Worm (Caenorhabditis elegans): Measurements from ENCODE around the gene C15C8.5.

Gene C15C8.5

DNA sequence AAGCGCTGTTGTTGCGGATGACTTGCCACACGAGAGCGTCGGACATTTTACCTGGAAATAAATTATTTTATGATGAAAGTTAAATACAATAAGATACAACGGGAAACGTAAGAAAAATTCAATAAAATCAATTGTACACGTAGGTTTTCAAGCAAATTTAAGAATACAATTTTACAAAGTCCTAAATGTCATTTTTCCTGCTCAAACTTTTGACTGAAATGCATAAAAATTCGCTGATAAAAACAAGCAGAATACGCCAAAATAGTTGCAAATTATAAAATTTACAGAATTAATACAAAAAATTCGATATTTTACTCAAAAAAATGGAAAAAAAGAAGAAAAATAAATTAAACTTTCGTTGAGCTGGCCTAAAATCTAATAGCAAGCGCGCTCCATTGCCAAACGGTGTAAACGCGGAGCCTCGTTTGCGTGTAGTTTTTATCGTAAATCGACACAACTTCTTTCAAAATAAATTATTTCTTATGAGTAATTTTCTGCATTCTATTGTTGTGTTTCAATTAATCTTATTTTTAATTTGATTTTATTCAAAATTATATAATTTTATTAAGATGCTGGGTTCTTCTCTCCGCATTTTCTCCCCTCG lies 19.6 kb upstream of the C15C8.5 start, which contains the start of the genes rpl-28 and mrpl-49 (continued):
- TF ChIP-seq pqm-1 (tag; optimal IDR thresholded peaks at IDR 0.05) = peak; percentile 68
- TF ChIP-seq nhr-12 (tag; optimal IDR thresholded peaks at IDR 0.05) = no peak
- TF ChIP-seq aly-2 (tag; optimal IDR thresholded peaks at IDR 0.05) = no peak
- TF ChIP-seq pha-4 (tag; optimal IDR thresholded peaks at IDR 0.05) = peak; percentile 98
- TF ChIP-seq ama-1 (optimal IDR thresholded peaks at IDR 0.05) = peak; percentile 4
- peak; percentile 89 for TF ChIP-seq nfya-1 (tag; optimal IDR thresholded peaks at IDR 0.05; ENCODE audit: insufficient read depth)
- no peak for TF ChIP-seq nhr-237 (tag; optimal IDR thresholded peaks at IDR 0.05)
- TF ChIP-seq unc-39 (tag; optimal IDR thresholded peaks at IDR 0.05) = no peak
- no peak for TF ChIP-seq mdl-1 (tag; optimal IDR thresholded peaks at IDR 0.05)
- no peak for TF ChIP-seq elt-3 (tag; optimal IDR thresholded peaks at IDR 0.05)

DNA sequence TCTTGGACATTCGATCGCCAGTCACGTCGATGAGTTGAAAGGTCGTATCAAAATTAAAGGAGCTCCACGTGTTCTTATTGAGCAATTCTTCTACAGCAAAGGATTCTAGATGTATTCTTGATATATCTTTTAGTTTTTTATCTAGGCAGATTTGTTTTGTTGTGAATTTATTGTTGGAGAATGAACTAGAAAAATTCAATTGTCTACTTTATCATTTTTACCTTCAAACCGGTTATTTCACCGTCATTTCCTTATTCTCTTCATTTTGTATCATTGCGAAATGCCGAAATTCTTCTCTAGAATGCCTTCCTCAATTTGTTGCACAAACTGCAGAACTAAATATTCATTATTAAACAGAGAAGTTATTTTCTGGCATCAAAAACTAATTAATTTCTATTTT lies 18.6 kb upstream of the C15C8.5 start, which contains the start of gene R11D1.10:
Gene R11D1.10, plus strand, starts transcription at position 301 of the 400 bp plus-strand sequence.
- TF ChIP-seq ceh-82 (tag; optimal IDR thresholded peaks at IDR 0.05) = no peak
- no peak for TF ChIP-seq egl-5 (tag; optimal IDR thresholded peaks at IDR 0.05)
- no peak for TF ChIP-seq nhr-67 (tag; optimal IDR thresholded peaks at IDR 0.05)
- TF ChIP-seq ama-1 (optimal IDR thresholded peaks at IDR 0.05) = no peak
- no peak for TF ChIP-seq elt-3 (tag; optimal IDR thresholded peaks at IDR 0.05)
- no peak for TF ChIP-seq hmg-11 (tag; optimal IDR thresholded peaks at IDR 0.05)
- TF ChIP-seq snpc-4 (tag; optimal IDR thresholded peaks at IDR 0.05) = no peak
- no peak for TF ChIP-seq eor-1 (tag; optimal IDR thresholded peaks at IDR 0.05)
- TF ChIP-seq zag-1 (tag; optimal IDR thresholded peaks at IDR 0.05) = no peak
- no peak for TF ChIP-seq pha-4 (tag; optimal IDR thresholded peaks at IDR 0.05)
- TF ChIP-seq nhr-25 (tag; optimal IDR thresholded peaks at IDR 0.05) = no peak
- no peak for TF ChIP-seq ceh-28 (tag; optimal IDR thresholded peaks at IDR 0.05)
- TF ChIP-seq fkh-2 (tag; optimal IDR thresholded peaks at IDR 0.05) = no peak
- no peak for TF ChIP-seq fkh-10 (GFP tag; optimal IDR thresholded peaks at IDR 0.05)
- no peak for TF ChIP-seq nhr-237 (tag; optimal IDR thresholded peaks at IDR 0.05)
- no peak for TF ChIP-seq pqm-1 (tag; optimal IDR thresholded peaks at IDR 0.05)

DNA sequence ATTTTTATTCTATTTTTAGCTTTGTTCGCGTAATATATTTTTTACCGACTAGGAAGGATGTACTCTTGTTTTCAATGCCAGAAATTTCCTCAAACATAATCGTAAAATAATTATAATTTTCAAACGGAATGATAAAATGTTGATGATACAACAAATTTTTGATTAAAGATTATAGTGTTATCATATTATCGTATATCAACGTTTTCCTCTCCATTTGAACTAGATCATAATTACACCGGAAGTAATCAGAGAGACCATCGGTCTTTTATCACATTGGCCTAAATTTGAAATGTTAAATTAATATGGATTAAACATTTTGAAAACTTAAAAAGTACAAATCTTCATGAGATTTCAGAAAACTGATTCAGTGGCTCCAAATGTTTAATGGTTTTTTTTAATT lies 15.1 kb upstream of the C15C8.5 start:
- TF ChIP-seq lin-15B (tag; optimal IDR thresholded peaks at IDR 0.05) = no peak
- no peak for TF ChIP-seq skn-1 (tag; optimal IDR thresholded peaks at IDR 0.05)
- no peak for TF ChIP-seq ZK546.5 (tag; optimal IDR thresholded peaks at IDR 0.05)
- TF ChIP-seq nhr-77 (tag; optimal IDR thresholded peaks at IDR 0.05) = no peak
- no peak for TF ChIP-seq daf-12 (tag; optimal IDR thresholded peaks at IDR 0.05)
- TF ChIP-seq fkh-10 (GFP tag; optimal IDR thresholded peaks at IDR 0.05) = no peak
- TF ChIP-seq pqm-1 (tag; optimal IDR thresholded peaks at IDR 0.05) = peak; percentile 77
- no peak for TF ChIP-seq ztf-4 (tag; optimal IDR thresholded peaks at IDR 0.05)
- TF ChIP-seq fkh-2 (tag; optimal IDR thresholded peaks at IDR 0.05) = no peak
- TF ChIP-seq pha-4 (tag; optimal IDR thresholded peaks at IDR 0.05) = peak; percentile 23
- TF ChIP-seq mml-1 (tag; optimal IDR thresholded peaks at IDR 0.05) = no peak
- no peak for TF ChIP-seq lsy-12 (tag; optimal IDR thresholded peaks at IDR 0.05)
- TF ChIP-seq mdl-1 (tag; optimal IDR thresholded peaks at IDR 0.05) = no peak
- TF ChIP-seq sea-2 (GFP tag; optimal IDR thresholded peaks at IDR 0.05) = no peak
- no peak for TF ChIP-seq elt-3 (tag; optimal IDR thresholded peaks at IDR 0.05)
- no peak for TF ChIP-seq ceh-28 (tag; optimal IDR thresholded peaks at IDR 0.05)
- TF ChIP-seq zag-1 (tag; optimal IDR thresholded peaks at IDR 0.05) = no peak
- TF ChIP-seq eor-1 (tag; optimal IDR thresholded peaks at IDR 0.05) = no peak
- TF ChIP-seq nhr-76 (tag; optimal IDR thresholded peaks at IDR 0.05) = no peak
- TF ChIP-seq nfya-1 (tag; optimal IDR thresholded peaks at IDR 0.05; ENCODE audit: insufficient read depth) = no peak
- no peak for TF ChIP-seq snpc-4 (tag; optimal IDR thresholded peaks at IDR 0.05)
- TF ChIP-seq R02D3.7 (tag; optimal IDR thresholded peaks at IDR 0.05) = no peak
- peak; percentile 87 for TF ChIP-seq elt-2 (tag; optimal IDR thresholded peaks at IDR 0.05)
- TF ChIP-seq tbx-2 (tag; optimal IDR thresholded peaks at IDR 0.05) = no peak
- TF ChIP-seq ztf-11 (tag; optimal IDR thresholded peaks at IDR 0.05) = no peak
- no peak for TF ChIP-seq nhr-25 (tag; optimal IDR thresholded peaks at IDR 0.05)

DNA sequence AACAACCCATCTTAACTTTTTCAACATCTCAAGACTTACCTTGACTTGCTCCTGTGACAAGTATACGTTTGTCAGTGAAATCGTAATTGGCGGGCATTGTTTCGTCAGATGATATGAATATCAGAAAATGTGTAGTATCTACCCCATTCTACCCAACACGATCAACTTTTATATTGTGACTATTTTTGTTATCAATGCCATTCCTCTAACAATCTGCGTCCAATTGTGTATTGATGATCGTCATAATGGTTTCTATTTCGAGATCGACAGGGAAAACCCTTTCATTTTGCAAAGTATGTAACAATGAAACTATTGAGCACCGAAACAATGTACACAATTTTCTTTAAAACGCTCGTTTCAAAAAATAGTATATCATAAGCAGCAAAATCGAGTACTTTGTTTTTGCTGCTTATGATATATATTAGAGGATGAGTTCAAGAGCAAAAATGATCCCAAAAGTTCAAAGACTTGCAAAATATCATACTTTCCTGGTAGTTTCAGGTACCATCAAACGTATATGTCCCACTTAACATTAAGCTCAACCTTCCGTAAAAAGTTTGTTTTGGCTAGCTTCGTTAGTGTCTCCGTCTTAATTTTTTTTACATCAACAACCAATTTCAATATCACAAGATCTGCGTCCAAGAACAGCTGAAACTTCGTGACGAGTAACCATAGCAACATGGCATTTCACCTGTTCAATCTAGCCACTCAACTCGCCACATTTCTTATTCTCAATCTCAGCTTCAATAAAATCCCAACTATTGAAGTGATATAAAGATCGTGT lies 14.2 kb upstream of the C15C8.5 start, which contains the start of the genes dhs-21 and xbx-9:
Gene dhs-21, minus strand, starts transcription at position 181 of the 784 bp plus-strand sequence.
Gene xbx-9, plus strand, starts transcription at position 734 of the 784 bp plus-strand sequence.
- TF ChIP-seq elt-1 (tag; optimal IDR thresholded peaks at IDR 0.05) (no peak), pha-4 (tag; optimal IDR thresholded peaks at IDR 0.05) (peak; percentile 12), nhr-11 (tag; optimal IDR thresholded peaks at IDR 0.05) (no peak), unc-39 (tag; optimal IDR thresholded peaks at IDR 0.05) (no peak), pqm-1 (tag; optimal IDR thresholded peaks at IDR 0.05) (peak; percentile 86), lin-15B (tag; optimal IDR thresholded peaks at IDR 0.05) (no peak), jun-1 (tag; optimal IDR thresholded peaks at IDR 0.05) (peak; percentile 54), elt-3 (tag; optimal IDR thresholded peaks at IDR 0.05) (peak in 1 of 3 experiments; percentile 26), elt-2 (tag; optimal IDR thresholded peaks at IDR 0.05) (peak; percentile 79), aly-2 (tag; optimal IDR thresholded peaks at IDR 0.05) (no peak), ztf-11 (tag; optimal IDR thresholded peaks at IDR 0.05) (no peak)
